Worm (Caenorhabditis elegans) whole organism, L1 larva: ENCODE measurements around the gene trp-2.

Source experiments
- C34B4.2 ChIP-seq: sonication (generic microtip); optimal IDR thresholded peaks from 2 replicates; lab custom pipeline; 2017; ENCODE audit warnings: mild to moderate bottlenecking, missing genetic modification characterization, missing compliant biosample characterization
- aha-1 ChIP-seq: fragments of 150-350 bp; optimal IDR thresholded peaks from 2 replicates; lab custom pipeline; 2014; ENCODE audit warnings: missing biosample characterization, missing genetic modification characterization
- aly-2 ChIP-seq: fragments of 150-350 bp; optimal IDR thresholded peaks from 2 replicates; lab custom pipeline; 2014; ENCODE audit warnings: missing biosample characterization, missing genetic modification characterization
- blmp-1 ChIP-seq: fragments of 150-350 bp; optimal IDR thresholded peaks from 2 replicates; lab custom pipeline; 2014; ENCODE audit warnings: missing biosample characterization, missing genetic modification characterization
- ceh-63 ChIP-seq: fragments of 200-800 bp; sonication (Bioruptor generic); optimal IDR thresholded peaks from 2 replicates; lab custom pipeline; 2018; ENCODE audit warnings: mild to moderate bottlenecking, missing genetic modification characterization, missing compliant biosample characterization
- ceh-8 ChIP-seq: fragments of 200-800 bp; sonication (Bioruptor generic); optimal IDR thresholded peaks from 2 replicates; lab custom pipeline; 2018; ENCODE audit warnings: mild to moderate bottlenecking, missing genetic modification characterization, moderate library complexity, missing compliant biosample characterization
- ceh-82 ChIP-seq, 3 experiments: fragments of 150-350 bp in 1 of 3; sonication (generic microtip) in 2 of 3; optimal IDR thresholded peaks; 2 replicates each; lab custom pipeline; 2014 to 2017; ENCODE audit warnings: missing biosample characterization in 3 of 3, missing genetic modification characterization in 3 of 3
- ceh-90 ChIP-seq: sonication (generic microtip); optimal IDR thresholded peaks from 2 replicates; lab custom pipeline; 2016; ENCODE audit warnings: missing genetic modification characterization, missing compliant biosample characterization
- dpl-1 ChIP-seq, 3 experiments: fragments of 150-350 bp in 2 of 3; sonication (generic microtip) in 1 of 3; optimal IDR thresholded peaks; 2 replicates each; lab custom pipeline; 2014 to 2017; ENCODE audit warnings: missing biosample characterization in 3 of 3, missing genetic modification characterization in 3 of 3, missing genetic modification reagents in 3 of 3
- egl-13 ChIP-seq: sonication (generic microtip); optimal IDR thresholded peaks from 2 replicates; lab custom pipeline; 2016; ENCODE audit warnings: missing genotype, missing genetic modification reagents, missing genetic modification characterization, missing compliant biosample characterization
- egl-27 ChIP-seq, 2 experiments: fragments of 150-350 bp in 1 of 2; sonication (generic microtip); optimal IDR thresholded peaks; 3 replicates each; lab custom pipeline; 2017 to 2018; ENCODE audit warnings: missing biosample characterization in 2 of 2, missing genetic modification characterization in 2 of 2, missing genetic modification reagents in 2 of 2
- elt-2 ChIP-seq: sonication (generic microtip); optimal IDR thresholded peaks from 2 replicates; lab custom pipeline; 2016; ENCODE audit warnings: missing genetic modification characterization, mild to moderate bottlenecking, inconsistent platforms, missing compliant biosample characterization, missing genetic modification reagents
- elt-3 ChIP-seq, 6 experiments: fragments of 150-350 bp in 1 of 6; sonication (generic microtip); optimal IDR thresholded peaks; 2 replicates each; lab custom pipeline; 2017 to 2018; ENCODE audit warnings: missing biosample characterization in 6 of 6, missing genetic modification characterization in 6 of 6, inconsistent platforms in 1 of 6
- fkh-10 ChIP-seq: sonication (generic microtip); optimal IDR thresholded peaks from 2 replicates; lab custom pipeline; 2017; ENCODE audit warnings: missing biosample characterization, missing genetic modification reagents, missing genetic modification characterization
- fos-1 ChIP-seq: fragments of 150-350 bp; optimal IDR thresholded peaks from 2 replicates; lab custom pipeline; 2014; ENCODE audit warnings: missing biosample characterization, missing genetic modification characterization
- grh-1 ChIP-seq: fragments of 200-800 bp; sonication (Bioruptor generic); IDR thresholded peaks from 2 replicates; pipeline ENCODE4 v1.3.6; 2022; ENCODE audit warnings: missing genetic modification reagents, missing genetic modification characterization, missing compliant biosample characterization
- hlh-4 ChIP-seq: sonication (generic microtip); optimal IDR thresholded peaks from 2 replicates; lab custom pipeline; 2016; ENCODE audit warnings: mild to moderate bottlenecking, missing genetic modification characterization, missing compliant biosample characterization
- isw-1 ChIP-seq: fragments of 200-800 bp; sonication (Bioruptor generic); IDR thresholded peaks from 2 replicates; pipeline ENCODE4 v1.3.6; 2022; ENCODE audit warnings: missing genetic modification characterization, missing compliant biosample characterization
- lin-13 ChIP-seq: fragments of 150-350 bp; optimal IDR thresholded peaks from 2 replicates; lab custom pipeline; 2014; ENCODE audit warnings: missing biosample characterization, missing genetic modification reagents, missing genetic modification characterization
- lin-15B ChIP-seq: fragments of 150-350 bp; sonication (generic microtip); optimal IDR thresholded peaks from 3 replicates; lab custom pipeline; 2014; ENCODE audit warnings: missing biosample characterization, missing genetic modification characterization
- lir-3 ChIP-seq: sonication (generic microtip); optimal IDR thresholded peaks from 2 replicates; lab custom pipeline; 2016; ENCODE audit warnings: mild to moderate bottlenecking, missing genetic modification characterization, moderate library complexity, missing compliant biosample characterization; ENCODE audit not compliant: poor library complexity
- mep-1 ChIP-seq: fragments of 150-350 bp; optimal IDR thresholded peaks from 2 replicates; lab custom pipeline; 2014; ENCODE audit warnings: missing biosample characterization, missing genetic modification characterization
- nhr-28 ChIP-seq: fragments of 150-350 bp; optimal IDR thresholded peaks from 2 replicates; lab custom pipeline; 2014; ENCODE audit warnings: missing biosample characterization, missing genetic modification characterization
- nhr-71 ChIP-seq: sonication (generic microtip); optimal IDR thresholded peaks from 2 replicates; lab custom pipeline; 2016; ENCODE audit warnings: mild to moderate bottlenecking, missing genetic modification characterization, moderate library complexity, missing compliant biosample characterization
- nhr-76 ChIP-seq: sonication (generic microtip); optimal IDR thresholded peaks from 2 replicates; lab custom pipeline; 2017; ENCODE audit warnings: missing biosample characterization, missing genetic modification characterization
- nhr-84 ChIP-seq: sonication (generic microtip); optimal IDR thresholded peaks from 2 replicates; lab custom pipeline; 2017; ENCODE audit warnings: missing biosample characterization, missing genetic modification characterization
- nhr-85 ChIP-seq: sonication (generic microtip); peaks from one replicate; lab custom pipeline; 2016; ENCODE audit warnings: missing genetic modification characterization, inconsistent platforms, missing compliant biosample characterization
- pqm-1 ChIP-seq: sonication (generic microtip); optimal IDR thresholded peaks from 3 replicates; lab custom pipeline; 2017; ENCODE audit warnings: missing biosample characterization, missing genetic modification characterization
- snpc-4 ChIP-seq: fragments of 150-350 bp; optimal IDR thresholded peaks from 2 replicates; lab custom pipeline; 2014; ENCODE audit warnings: missing biosample characterization, missing genetic modification characterization
- snu-23 ChIP-seq: sonication (generic microtip); optimal IDR thresholded peaks from 2 replicates; lab custom pipeline; 2016; ENCODE audit warnings: missing genetic modification characterization, missing compliant biosample characterization
- sox-4 ChIP-seq: sonication (generic microtip); optimal IDR thresholded peaks from 2 replicates; lab custom pipeline; 2016; ENCODE audit warnings: missing genetic modification characterization, missing compliant biosample characterization
- sptf-1 ChIP-seq: fragments of 150-350 bp; optimal IDR thresholded peaks from 2 replicates; lab custom pipeline; 2014; ENCODE audit warnings: missing biosample characterization, missing genetic modification characterization
- sup-37 ChIP-seq: fragments of 200-800 bp; sonication (Bioruptor generic); optimal IDR thresholded peaks from 2 replicates; lab custom pipeline; 2018; ENCODE audit warnings: mild to moderate bottlenecking, missing genetic modification characterization, missing compliant biosample characterization
- swsn-7 ChIP-seq: sonication (generic microtip); optimal IDR thresholded peaks from 2 replicates; lab custom pipeline; 2016; ENCODE audit warnings: missing genetic modification characterization, missing compliant biosample characterization
- tbx-2 ChIP-seq: sonication (generic microtip); optimal IDR thresholded peaks from 2 replicates; lab custom pipeline; 2016; ENCODE audit warnings: missing genetic modification characterization, missing compliant biosample characterization
- unc-130 ChIP-seq: fragments of 150-350 bp; optimal IDR thresholded peaks from 2 replicates; lab custom pipeline; 2017; ENCODE audit warnings: missing biosample characterization, missing genetic modification characterization, inconsistent platforms
- unc-86 ChIP-seq: sonication (generic microtip); optimal IDR thresholded peaks from 2 replicates; lab custom pipeline; 2016; ENCODE audit warnings: missing genetic modification characterization, missing compliant biosample characterization
- vab-15 ChIP-seq: sonication (generic microtip); optimal IDR thresholded peaks from 2 replicates; lab custom pipeline; 2017; ENCODE audit warnings: missing genotype, mild to moderate bottlenecking, missing genetic modification characterization, missing compliant biosample characterization
- zag-1 ChIP-seq: fragments of 150-350 bp; optimal IDR thresholded peaks from 2 replicates; lab custom pipeline; 2014; ENCODE audit warnings: missing biosample characterization, missing genetic modification characterization
- ztf-11 ChIP-seq, 2 experiments: sonication (generic microtip); optimal IDR thresholded peaks; 2 replicates each; lab custom pipeline; 2016 to 2017; ENCODE audit warnings: missing genetic modification characterization in 2 of 2, missing biosample characterization in 1 of 2, missing compliant biosample characterization in 1 of 2

The trp-2 gene

ce11 chrIII:955981-956380 is 35.7 kb upstream of the trp-2 start, which contains the start of gene fbxa-54:
Gene fbxa-54, plus strand, starts transcription at chrIII:956334.
- TF ChIP-seq elt-2 (tag; lab: Kevin White, UChicago), result peak; percentile 36
- TF ChIP-seq sptf-1 (tag; lab: Kevin White, UChicago), result no peak

- TF ChIP-seq ceh-63 (GFP tag; lab: Kevin White, UChicago) (no peak), grh-1 (no peak), nhr-71 (tag; lab: Kevin White, UChicago) (no peak), nhr-76 (tag; lab: Kevin White, UChicago) (no peak), snpc-4 (tag; lab: Kevin White, UChicago) (no peak), fkh-10 (GFP tag; lab: Kevin White, UChicago) (no peak), isw-1 (GFP tag; lab: Robert Waterston, UW) (no peak), egl-27 (tag; optimal IDR thresholded peaks at IDR 0.05; lab: Kevin White, UChicago) (no peak), snu-23 (GFP tag; lab: Kevin White, UChicago) (no peak), lir-3 (tag; lab: Kevin White, UChicago) (no peak), vab-15 (tag; lab: Kevin White, UChicago) (no peak), hlh-4 (tag; lab: Kevin White, UChicago) (no peak), C34B4.2 (tag; lab: Kevin White, UChicago) (no peak), lin-13 (GFP tag; lab: Kevin White, UChicago) (no peak)
These were observed 29.7 kb upstream of the trp-2 start, which contains the start of gene fbxa-51 for ce11 chrIII:961948-962347. Gene fbxa-51, plus strand, starts transcription at chrIII:962269.

DNA sequence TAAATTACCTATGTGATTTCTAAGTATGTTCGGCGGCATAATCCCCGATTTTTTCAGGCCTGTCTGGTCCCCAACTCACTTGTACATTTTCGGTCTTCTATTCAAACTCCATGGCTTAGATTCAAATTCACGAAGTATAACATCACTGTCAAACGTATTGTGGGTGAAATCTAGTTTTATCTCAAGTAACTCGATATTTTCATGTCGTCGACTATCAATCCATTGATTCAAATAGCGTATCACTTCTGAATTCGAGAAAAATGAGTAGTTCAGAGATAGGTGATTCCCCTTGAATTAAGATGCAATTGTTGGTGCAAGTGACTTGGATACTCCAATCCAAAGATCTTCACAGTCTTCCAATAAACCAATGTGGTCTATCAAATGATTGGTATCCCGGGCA is 27.0 kb upstream of the trp-2 start:
- TF ChIP-seq zag-1 (tag; lab: Kevin White, UChicago) (no peak), elt-3 (tag; optimal IDR thresholded peaks at IDR 0.05; lab: Kevin White, UChicago) (no peak), dpl-1 (GFP tag; optimal IDR thresholded peaks at IDR 0.05; lab: Kevin White, UChicago) (no peak), vab-15 (tag; lab: Kevin White, UChicago) (no peak), hlh-4 (tag; lab: Kevin White, UChicago) (no peak), unc-86 (tag; lab: Kevin White, UChicago) (no peak), blmp-1 (tag; lab: Kevin White, UChicago) (no peak), nhr-76 (tag; lab: Kevin White, UChicago) (no peak), ceh-8 (GFP tag; lab: Kevin White, UChicago) (no peak), pqm-1 (no peak), fkh-10 (GFP tag; lab: Kevin White, UChicago) (no peak)
- TF ChIP-seq, all 84 proteins: peak for 0

- no peak for TF ChIP-seq ceh-82 (tag; optimal IDR thresholded peaks at IDR 0.05; lab: Kevin White, UChicago)
These were observed 25.4 kb upstream of the trp-2 start for ce11 chrIII:966259-966658.

- TF ChIP-seq nhr-84 (tag; lab: Kevin White, UChicago) (no peak), nhr-28 (tag; lab: Kevin White, UChicago) (no peak), zag-1 (tag; lab: Kevin White, UChicago) (no peak), fos-1 (tag; lab: Kevin White, UChicago) (no peak), lin-15B (no peak), egl-13 (tag; lab: Kevin White, UChicago) (no peak), sup-37 (GFP tag; lab: Kevin White, UChicago) (no peak), aly-2 (tag; lab: Kevin White, UChicago) (no peak), mep-1 (tag; lab: Kevin White, UChicago) (no peak), swsn-7 (tag; lab: Kevin White, UChicago) (no peak), ceh-90 (tag; lab: Kevin White, UChicago) (no peak), tbx-2 (tag; lab: Kevin White, UChicago) (no peak), aha-1 (tag; lab: Kevin White, UChicago) (no peak), fkh-10 (GFP tag; lab: Kevin White, UChicago) (no peak), ztf-11 (tag; optimal IDR thresholded peaks at IDR 0.05; lab: Kevin White, UChicago) (no peak), hlh-4 (tag; lab: Kevin White, UChicago) (no peak), nhr-85 (no peak), sox-4 (tag; lab: Kevin White, UChicago) (no peak), unc-130 (no peak)
These were observed 20.8 kb upstream of the trp-2 start for ce11 chrIII:970928-971327.
